Fruit fly (Drosophila melanogaster) whole organism, embryonic: Measurements from ENCODE around the gene SkpC.

Experiments
- Awh ChIP-seq: fragments of 200-800 bp; sonication (Bioruptor generic); IDR thresholded peaks from 2 replicates; pipeline ENCODE4, ENCODE4 v1.3.6; 2022; ENCODE audit warnings: missing biosample characterization, missing genetic modification characterization
- Blimp-1 ChIP-seq: fragments of 200-800 bp; sonication (Bioruptor generic); optimal IDR thresholded peaks from 3 replicates; lab custom pipeline; 2018; ENCODE audit warnings: missing biosample characterization, missing genetic modification characterization, mild to moderate bottlenecking, moderate library complexity, missing genetic modification reagents
- CG1024 ChIP-seq: fragments of 200-800 bp; sonication (Bioruptor generic); IDR thresholded peaks from 2 replicates; pipeline ENCODE4 v1.3.6; 2022; ENCODE audit warnings: missing biosample characterization, missing genetic modification characterization
- CG1233 ChIP-seq: fragments of 200-800 bp; sonication (Bioruptor generic); optimal IDR thresholded peaks from 4 replicates; lab custom pipeline; 2018; ENCODE audit warnings: missing biosample characterization, mild to moderate bottlenecking, missing genetic modification characterization
- CG15696 ChIP-seq: fragments of 200-800 bp; sonication (Bioruptor generic); optimal IDR thresholded peaks from 2 replicates; lab custom pipeline; 2019; ENCODE audit warnings: missing biosample characterization, mild to moderate bottlenecking, missing genetic modification characterization, moderate library complexity
- CG1602 ChIP-seq: fragments of 200-800 bp; sonication (Bioruptor generic); optimal IDR thresholded peaks from 3 replicates; lab custom pipeline; 2016; ENCODE audit warnings: missing biosample characterization, missing genetic modification characterization
- CG17568 ChIP-seq: fragments of 200-800 bp; sonication (Bioruptor generic); optimal IDR thresholded peaks from 2 replicates; lab custom pipeline; 2018; ENCODE audit warnings: missing biosample characterization, mild to moderate bottlenecking, missing genetic modification characterization, moderate library complexity
- CG2120 ChIP-seq: fragments of 200-800 bp; sonication (Bioruptor generic); optimal IDR thresholded peaks from 3 replicates; lab custom pipeline; 2016; ENCODE audit warnings: missing biosample characterization, missing genetic modification characterization
- CG2129 ChIP-seq: fragments of 200-800 bp; sonication (Bioruptor generic); IDR thresholded peaks from 2 replicates; pipeline ENCODE4 v1.3.6; 2022; ENCODE audit warnings: missing biosample characterization, missing genetic modification characterization; ENCODE audit not compliant: partially characterized antibody
- CG3065 ChIP-seq: fragments of 200-800 bp; sonication (Bioruptor generic); optimal IDR thresholded peaks from 2 replicates; lab custom pipeline; 2016; ENCODE audit warnings: missing biosample characterization, missing genetic modification characterization
- CG4282 ChIP-seq: fragments of 200-800 bp; sonication (Bioruptor generic); optimal IDR thresholded peaks from 2 replicates; lab custom pipeline; 2016; ENCODE audit warnings: missing biosample characterization, missing genetic modification characterization
- GATAe ChIP-seq: fragments of 200-800 bp; sonication (Bioruptor generic); conservative IDR thresholded peaks from 2 replicates; pipeline ENCODE4 v1.3.6; 2022; ENCODE audit warnings: missing biosample characterization, missing genetic modification characterization
- HmgD ChIP-seq: fragments of 200-800 bp; sonication (Bioruptor generic); optimal IDR thresholded peaks from 3 replicates; lab custom pipeline; 2016; ENCODE audit warnings: missing biosample characterization, missing genetic modification characterization
- Hmx ChIP-seq: fragments of 200-800 bp; sonication (Bioruptor generic); optimal IDR thresholded peaks from 2 replicates; lab custom pipeline; 2016; ENCODE audit warnings: missing biosample characterization, missing genetic modification characterization
- Lpt ChIP-seq: fragments of >200 bp; optimal IDR thresholded peaks from 2 replicates; lab custom pipeline; 2018; ENCODE audit warnings: missing biosample characterization, missing genetic modification characterization
- MBD-R2 ChIP-seq: fragments of 200-800 bp; sonication (Bioruptor generic); IDR thresholded peaks from 2 replicates; pipeline ENCODE4 v1.3.6; 2022; ENCODE audit warnings: missing biosample characterization, missing genetic modification characterization
- Mes4 ChIP-seq: fragments of 200-800 bp; sonication (Bioruptor generic); optimal IDR thresholded peaks from 2 replicates; lab custom pipeline; 2016; ENCODE audit warnings: missing biosample characterization, missing genetic modification characterization
- Neu2 ChIP-seq: fragments of 200-800 bp; sonication (Bioruptor generic); optimal IDR thresholded peaks from 3 replicates; lab custom pipeline; 2016; ENCODE audit warnings: missing biosample characterization, missing genetic modification characterization, borderline replicate concordance
- Nf-YC ChIP-seq: fragments of 200-800 bp; optimal IDR thresholded peaks from 3 replicates; lab custom pipeline; 2019; ENCODE audit warnings: missing biosample characterization, mild to moderate bottlenecking, missing genetic modification characterization, moderate library complexity
- Ravus ChIP-seq: fragments of 200-800 bp; sonication (Bioruptor generic); IDR thresholded peaks from 2 replicates; pipeline ENCODE4 v1.3.6; 2022; ENCODE audit warnings: missing biosample characterization, missing genetic modification characterization
- Six4 ChIP-seq: fragments of 200-800 bp; sonication (Bioruptor generic); optimal IDR thresholded peaks from 2 replicates; lab custom pipeline; 2016; ENCODE audit warnings: missing biosample characterization, missing genetic modification characterization
- Sox100B ChIP-seq: fragments of 200-800 bp; sonication (Bioruptor generic); optimal IDR thresholded peaks from 3 replicates; lab custom pipeline; 2018; ENCODE audit warnings: missing biosample characterization, mild to moderate bottlenecking, missing genetic modification characterization
- TFAM ChIP-seq: fragments of 200-800 bp; sonication (Bioruptor generic); optimal IDR thresholded peaks from 2 replicates; lab custom pipeline; 2017; ENCODE audit warnings: missing biosample characterization, missing genetic modification characterization, inconsistent platforms
- Usf ChIP-seq: fragments of 200-800 bp; sonication (Bioruptor generic); optimal IDR thresholded peaks from 2 replicates; lab custom pipeline; 2017; ENCODE audit warnings: missing genotype, missing biosample characterization, missing genetic modification characterization
- bcd ChIP-seq: fragments of 200-800 bp; sonication (Bioruptor generic); optimal IDR thresholded peaks from 2 replicates; lab custom pipeline; 2017; ENCODE audit warnings: missing biosample characterization, mild to moderate bottlenecking, missing genetic modification characterization
- cad ChIP-seq: fragments of >200 bp; optimal IDR thresholded peaks from 2 replicates; lab custom pipeline; 2017; ENCODE audit warnings: missing biosample characterization, missing genetic modification characterization
- cato ChIP-seq: fragments of 200-800 bp; sonication (Bioruptor generic); optimal IDR thresholded peaks from 2 replicates; lab custom pipeline; 2016; ENCODE audit warnings: missing biosample characterization, missing genetic modification characterization, borderline replicate concordance
- ci ChIP-seq: fragments of 200-800 bp; sonication (Bioruptor generic); IDR thresholded peaks from 3 replicates; pipeline ENCODE4 v1.3.6; 2022; ENCODE audit warnings: missing biosample characterization, missing genetic modification characterization
- dm ChIP-seq: fragments of 200-800 bp; sonication (Bioruptor generic); optimal IDR thresholded peaks from 3 replicates; lab custom pipeline; 2016; ENCODE audit warnings: missing biosample characterization, missing genetic modification characterization
- dmrt99B ChIP-seq: fragments of 200-800 bp; sonication (Bioruptor generic); optimal IDR thresholded peaks from 2 replicates; lab custom pipeline; 2018; ENCODE audit warnings: missing biosample characterization, mild to moderate bottlenecking, missing genetic modification characterization, moderate library complexity
- esg ChIP-seq: fragments of 200-800 bp; sonication (Bioruptor generic); conservative IDR thresholded peaks from 2 replicates; pipeline ENCODE4 v1.3.6; 2022; ENCODE audit warnings: missing biosample characterization, missing genetic modification characterization
- gt ChIP-seq: fragments of 200-800 bp; sonication (Bioruptor generic); IDR thresholded peaks from 2 replicates; pipeline ENCODE4 v1.3.6; 2022; ENCODE audit warnings: missing biosample characterization, missing genetic modification characterization
- hbn ChIP-seq: fragments of 200-800 bp; sonication (Bioruptor generic); IDR thresholded peaks from 2 replicates; pipeline ENCODE4 v1.3.6; 2022; ENCODE audit warnings: missing biosample characterization, missing genetic modification characterization; ENCODE audit not compliant: partially characterized antibody
- hkb ChIP-seq, 2 experiments: fragments of 200-800 bp in 1 of 2; fragments of >200 bp in 1 of 2; sonication (Bioruptor generic) in 1 of 2; IDR thresholded peaks in 1 of 2; optimal IDR thresholded peaks in 1 of 2; 2 replicates each; pipeline versions ENCODE4 v1.3.6 to Lab custom; 2017 to 2022; ENCODE audit warnings: missing biosample characterization in 1 of 2, missing genetic modification characterization in 1 of 2
- jumu ChIP-seq: fragments of 200-800 bp; sonication (Bioruptor generic); optimal IDR thresholded peaks from 3 replicates; lab custom pipeline; 2016; ENCODE audit warnings: missing biosample characterization, missing genetic modification characterization
- kay ChIP-seq: fragments of 200-800 bp; sonication (Bioruptor generic); optimal IDR thresholded peaks from 2 replicates; lab custom pipeline; 2016; ENCODE audit warnings: missing biosample characterization, missing genetic modification characterization
- kni ChIP-seq: fragments of 200-800 bp; sonication (Bioruptor generic); optimal IDR thresholded peaks from 3 replicates; lab custom pipeline; 2017; ENCODE audit warnings: mild to moderate bottlenecking, missing biosample characterization, missing genetic modification reagents, missing genetic modification characterization
- lab ChIP-seq: fragments of 200-800 bp; sonication (Bioruptor generic); optimal IDR thresholded peaks from 3 replicates; lab custom pipeline; 2017; ENCODE audit warnings: missing biosample characterization, missing genetic modification characterization, mild to moderate bottlenecking, moderate library complexity, missing genetic modification reagents
- mld ChIP-seq: fragments of 200-800 bp; sonication (Bioruptor generic); IDR thresholded peaks from 3 replicates; pipeline ENCODE4 v1.3.6; 2022; ENCODE audit warnings: missing biosample characterization, missing genetic modification characterization; ENCODE audit not compliant: partially characterized antibody
- nerfin-1 ChIP-seq: fragments of 200-800 bp; sonication (Bioruptor generic); optimal IDR thresholded peaks from 3 replicates; lab custom pipeline; 2019; ENCODE audit warnings: missing biosample characterization, mild to moderate bottlenecking, missing genetic modification characterization, moderate library complexity
- odd ChIP-seq: fragments of 200-800 bp; sonication (Bioruptor generic); optimal IDR thresholded peaks from 2 replicates; lab custom pipeline; 2017; ENCODE audit warnings: missing biosample characterization, mild to moderate bottlenecking, missing genetic modification characterization
- p53 ChIP-seq: fragments of 200-800 bp; sonication (Bioruptor generic); optimal IDR thresholded peaks from 2 replicates; lab custom pipeline; 2016; ENCODE audit warnings: missing biosample characterization, missing genetic modification characterization
- pho ChIP-seq: fragments of 200-800 bp; sonication (Bioruptor generic); optimal IDR thresholded peaks from 2 replicates; lab custom pipeline; 2016; ENCODE audit warnings: missing biosample characterization, missing genetic modification characterization
- pita ChIP-seq: fragments of 200-800 bp; sonication (Bioruptor generic); optimal IDR thresholded peaks from 2 replicates; lab custom pipeline; 2017; ENCODE audit warnings: missing biosample characterization, mild to moderate bottlenecking, missing genetic modification characterization
- rib ChIP-seq: fragments of 200-800 bp; sonication (Bioruptor generic); IDR thresholded peaks from 2 replicates; pipeline ENCODE4 v1.3.6; 2022; ENCODE audit warnings: missing biosample characterization, missing genetic modification characterization
- seq ChIP-seq: fragments of 200-800 bp; sonication (Bioruptor generic); IDR thresholded peaks from 2 replicates; pipeline ENCODE4 v1.3.6; 2022; ENCODE audit warnings: missing biosample characterization, missing genetic modification characterization
- sr ChIP-seq: fragments of 200-800 bp; sonication (Bioruptor generic); IDR thresholded peaks from 3 replicates; pipeline ENCODE4 v1.3.6; 2022; ENCODE audit warnings: missing biosample characterization, missing genetic modification characterization
- tgo ChIP-seq: fragments of 200-800 bp; sonication (Bioruptor generic); IDR thresholded peaks from 3 replicates; pipeline ENCODE4 v1.3.6; 2022; ENCODE audit warnings: missing biosample characterization, missing genetic modification characterization
- tna ChIP-seq: fragments of 200-800 bp; sonication (Bioruptor generic); IDR thresholded peaks from 2 replicates; pipeline ENCODE4 v1.3.6; 2022; ENCODE audit warnings: missing biosample characterization, missing genetic modification characterization; ENCODE audit not compliant: partially characterized antibody
- ttk ChIP-seq: fragments of 200-800 bp; sonication (Bioruptor generic); IDR thresholded peaks from 2 replicates; pipeline ENCODE4 v2.1.2; 2022; ENCODE audit warnings: missing biosample characterization, missing genetic modification characterization

The SkpC gene

dm6 chrX:19848342-19848793 is 32.5 kb downstream of the SkpC start (continued):
- TF ChIP-seq mld (GFP tag; lab: Robert Waterston, UW) (0 out of 3 replicates have a peak, but pooled peaks have one; percentile 58), Neu2 (GFP tag; lab: Kevin White, UChicago) (peak; percentile 52), Mes4 (GFP tag; lab: Kevin White, UChicago) (peak; percentile 65), hbn (peak; percentile 18; the same call in 1 of the 2 replicates), ttk (GFP tag; lab: Robert Waterston, UW) (peak; percentile 66), Awh (GFP tag; lab: Robert Waterston, UW) (peak; percentile 64; the same call in 1 of the 2 replicates), CG1024 (GFP tag; lab: Robert Waterston, UW) (peak; percentile 54), tna (GFP tag; lab: Robert Waterston, UW) (peak; percentile 42; the same call in 1 of the 2 replicates), Usf (GFP tag; lab: Kevin White, UChicago) (no peak), bcd (GFP tag; lab: Kevin White, UChicago) (peak; percentile 69), seq (GFP tag; lab: Robert Waterston, UW) (peak; percentile 72), CG2120 (GFP tag; lab: Kevin White, UChicago) (peak; percentile 76), Sox100B (GFP tag; lab: Kevin White, UChicago) (peak; percentile 38), Ravus (GFP tag; lab: Robert Waterston, UW) (no peak; the same call in 1 of the 2 replicates), Hmx (GFP tag; lab: Kevin White, UChicago) (no peak), Nf-YC (tag; lab: Kevin White, UChicago) (peak; percentile 40), odd (peak; percentile 22), MBD-R2 (peak; percentile 61), lab (GFP tag; lab: Kevin White, UChicago) (peak; percentile 84), CG2129 (GFP tag; lab: Robert Waterston, UW) (no peak), CG1602 (GFP tag; lab: Kevin White, UChicago) (peak; percentile 60), jumu (GFP tag; lab: Kevin White, UChicago) (peak; percentile 70), HmgD (GFP tag; lab: Kevin White, UChicago) (peak; percentile 76), rib (GFP tag; lab: Robert Waterston, UW) (peak; percentile 70; the same call in 1 of the 2 replicates), sr (GFP tag; lab: Robert Waterston, UW) (peak; percentile 17; the same call in 1 of the 3 replicates), Six4 (GFP tag; lab: Kevin White, UChicago) (peak; percentile 66), CG3065 (GFP tag; lab: Kevin White, UChicago) (no peak), tgo (GFP tag; lab: Robert Waterston, UW) (peak; percentile 80), dm (GFP tag; lab: Kevin White, UChicago) (peak; percentile 49), cad (GFP tag; lab: Kevin White, UChicago) (no peak), nerfin-1 (tag; lab: Kevin White, UChicago) (peak; percentile 36), pho (GFP tag; lab: Kevin White, UChicago) (peak; percentile 67), CG1233 (GFP tag; lab: Kevin White, UChicago) (peak; percentile 38), kni (peak; percentile 62), hkb (optimal IDR thresholded peaks at IDR 0.05; lab: Kevin White, UChicago) (no peak), hkb (GFP tag; IDR thresholded peaks at IDR 0.05; lab: Robert Waterston, UW) (peak; percentile 77), Lpt (GFP tag; lab: Kevin White, UChicago) (no peak), ci (GFP tag; lab: Robert Waterston, UW) (peak; percentile 87), gt (GFP tag; lab: Robert Waterston, UW) (no peak; the same call in 1 of the 2 replicates), CG17568 (GFP tag; lab: Kevin White, UChicago) (no peak), TFAM (GFP tag; lab: Kevin White, UChicago) (no peak), pita (no peak), CG15696 (peak; percentile 49), kay (GFP tag; lab: Kevin White, UChicago) (peak; percentile 24), Blimp-1 (peak; percentile 45), p53 (GFP tag; lab: Kevin White, UChicago) (peak; percentile 63), CG4282 (GFP tag; lab: Kevin White, UChicago) (peak; percentile 51), cato (GFP tag; lab: Kevin White, UChicago) (peak; percentile 27), GATAe (GFP tag; lab: Robert Waterston, UW) (no peak), dmrt99B (tag; lab: Kevin White, UChicago) (peak; percentile 60), esg (GFP tag; lab: Robert Waterston, UW) (peak; percentile 69)
